Worm (Caenorhabditis elegans): ENCODE results near the gene Y32F6A.4.

DNA sequence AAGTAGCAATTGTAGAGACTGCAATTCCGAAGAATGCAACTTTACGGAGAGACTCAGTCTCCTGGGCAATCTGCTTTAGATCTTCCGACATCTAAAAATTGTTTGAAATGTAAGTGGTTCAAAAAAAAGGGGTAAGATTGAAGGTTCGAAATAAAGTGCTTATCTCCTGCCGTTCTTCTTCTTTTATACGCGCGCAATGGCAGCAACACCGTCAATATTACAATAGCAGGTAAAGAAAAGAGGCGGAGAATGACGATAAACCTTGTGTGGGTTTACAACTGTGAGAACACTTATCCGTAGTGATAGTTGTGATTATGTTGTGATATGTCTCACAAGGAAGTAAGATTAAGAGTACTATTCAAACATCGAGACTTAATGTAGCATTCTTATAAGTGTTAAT lies 12.1 kb downstream of the Y32F6A.4 start, which contains the start of gene col-13:
- no peak for TF ChIP-seq fos-1 (tag; optimal IDR thresholded peaks at IDR 0.05)
- no peak for TF ChIP-seq ceh-82 (tag; optimal IDR thresholded peaks at IDR 0.05)
- no peak for TF ChIP-seq pag-3 (tag; optimal IDR thresholded peaks at IDR 0.05; ENCODE audit: borderline replicate concordance, insufficient read depth)
